Fruit fly (Drosophila melanogaster) whole organism, embryonic: Measurements from ENCODE around the gene Snr1.

Experiments used
- ATbp ChIP-seq: fragments of 200-800 bp; sonication (Bioruptor generic); optimal IDR thresholded peaks from 2 replicates; lab custom pipeline; 2017; ENCODE audit warnings: missing biosample characterization, mild to moderate bottlenecking, missing genetic modification characterization, missing genetic modification reagents
- Atf-2 ChIP-seq: fragments of 200-800 bp; sonication (Bioruptor generic); optimal IDR thresholded peaks from 2 replicates; lab custom pipeline; 2016; ENCODE audit warnings: missing biosample characterization, missing genetic modification characterization
- BtbVII ChIP-seq: fragments of 200-800 bp; sonication (Bioruptor generic); optimal IDR thresholded peaks from 3 replicates; lab custom pipeline; 2017; ENCODE audit warnings: missing biosample characterization, mild to moderate bottlenecking, missing genetic modification characterization
- CG1024 ChIP-seq: fragments of 200-800 bp; sonication (Bioruptor generic); IDR thresholded peaks from 2 replicates; pipeline ENCODE4 v1.3.6; 2022; ENCODE audit warnings: missing biosample characterization, missing genetic modification characterization
- CG10274 ChIP-seq: fragments of 200-800 bp; sonication (Bioruptor generic); optimal IDR thresholded peaks from 3 replicates; lab custom pipeline; 2017; ENCODE audit warnings: missing biosample characterization, mild to moderate bottlenecking, missing genetic modification characterization
- CG11504 ChIP-seq: fragments of 200-800 bp; sonication (Bioruptor generic); optimal IDR thresholded peaks from 3 replicates; lab custom pipeline; 2019; ENCODE audit warnings: missing biosample characterization, mild to moderate bottlenecking, missing genetic modification characterization, moderate library complexity
- CG12299 ChIP-seq: fragments of 200-800 bp; sonication (Bioruptor generic); optimal IDR thresholded peaks from 2 replicates; lab custom pipeline; 2018; ENCODE audit warnings: missing biosample characterization, mild to moderate bottlenecking, missing genetic modification characterization
- CG1233 ChIP-seq: fragments of 200-800 bp; sonication (Bioruptor generic); optimal IDR thresholded peaks from 4 replicates; lab custom pipeline; 2018; ENCODE audit warnings: missing biosample characterization, mild to moderate bottlenecking, missing genetic modification characterization
- CG12744 ChIP-seq: fragments of 200-800 bp; sonication (Bioruptor generic); optimal IDR thresholded peaks from 2 replicates; lab custom pipeline; 2016; ENCODE audit warnings: missing biosample characterization, missing genetic modification characterization
- CG13296 ChIP-seq: fragments of 200-800 bp; sonication (Bioruptor generic); optimal IDR thresholded peaks from 3 replicates; lab custom pipeline; 2018; ENCODE audit warnings: missing biosample characterization, mild to moderate bottlenecking, missing genetic modification characterization
- CG13894 ChIP-seq: fragments of 200-800 bp; sonication (Bioruptor generic); optimal IDR thresholded peaks from 3 replicates; lab custom pipeline; 2018; ENCODE audit warnings: missing biosample characterization, mild to moderate bottlenecking, missing genetic modification characterization, moderate library complexity
- CG14667 ChIP-seq: fragments of 200-800 bp; sonication (Bioruptor generic); IDR thresholded peaks from 2 replicates; pipeline ENCODE4 v1.3.6; 2022; ENCODE audit warnings: missing biosample characterization, missing genetic modification characterization
- CG1603 ChIP-seq: fragments of 200-800 bp; sonication (Bioruptor generic); optimal IDR thresholded peaks from 2 replicates; lab custom pipeline; 2019; ENCODE audit warnings: missing biosample characterization, mild to moderate bottlenecking, missing genetic modification characterization, moderate library complexity
- CG2678 ChIP-seq: fragments of 200-800 bp; sonication (Bioruptor generic); optimal IDR thresholded peaks from 3 replicates; lab custom pipeline; 2019; ENCODE audit warnings: missing biosample characterization, mild to moderate bottlenecking, missing genetic modification characterization, moderate library complexity
- CG30431 ChIP-seq: fragments of 200-800 bp; sonication (Bioruptor generic); optimal IDR thresholded peaks from 2 replicates; lab custom pipeline; 2017; ENCODE audit warnings: missing biosample characterization, missing genetic modification characterization
- CG42726 ChIP-seq: fragments of 200-800 bp; sonication (Bioruptor generic); IDR thresholded peaks from 2 replicates; pipeline ENCODE4 v1.3.6; 2022; ENCODE audit warnings: missing biosample characterization, missing genetic modification characterization; ENCODE audit not compliant: partially characterized antibody
- CG4360 ChIP-seq: fragments of 200-800 bp; sonication (Bioruptor generic); IDR thresholded peaks from 2 replicates; pipeline ENCODE4 v1.3.6; 2022; ENCODE audit warnings: missing biosample characterization, missing genetic modification characterization
- CG6791 ChIP-seq: fragments of 200-800 bp; sonication (Bioruptor generic); IDR thresholded peaks from 3 replicates; pipeline ENCODE4 v1.3.6; 2022; ENCODE audit warnings: missing biosample characterization, missing genetic modification characterization; ENCODE audit not compliant: partially characterized antibody
- CG7372 ChIP-seq: fragments of 200-800 bp; sonication (Bioruptor generic); IDR thresholded peaks from 2 replicates; pipeline ENCODE4 v1.3.6; 2022; ENCODE audit warnings: missing biosample characterization, missing genetic modification characterization
- CG7928 ChIP-seq: fragments of 200-800 bp; sonication (Bioruptor generic); optimal IDR thresholded peaks from 2 replicates; lab custom pipeline; 2017; ENCODE audit warnings: missing biosample characterization, mild to moderate bottlenecking, missing genetic modification characterization
- CG8478 ChIP-seq: fragments of >200 bp; optimal IDR thresholded peaks from 2 replicates; lab custom pipeline; 2018
- CoRest ChIP-seq: fragments of 200-800 bp; sonication (Bioruptor generic); optimal IDR thresholded peaks from 3 replicates; lab custom pipeline; 2018; ENCODE audit warnings: missing biosample characterization, mild to moderate bottlenecking, missing genetic modification characterization, moderate library complexity
- Dad ChIP-seq: fragments of 200-800 bp; sonication (Bioruptor generic); optimal IDR thresholded peaks from 3 replicates; lab custom pipeline; 2016; ENCODE audit warnings: missing biosample characterization, missing genetic modification characterization
- HHEX ChIP-seq: fragments of 200-800 bp; sonication (Bioruptor generic); optimal IDR thresholded peaks from 3 replicates; lab custom pipeline; 2017; ENCODE audit warnings: missing biosample characterization, mild to moderate bottlenecking, missing genetic modification characterization, missing genetic modification reagents
- Hr3 ChIP-seq: fragments of 200-800 bp; sonication (Bioruptor generic); optimal IDR thresholded peaks from 3 replicates; lab custom pipeline; 2016; ENCODE audit warnings: missing biosample characterization, missing genetic modification characterization
- Hr39 ChIP-seq: fragments of >200 bp; optimal IDR thresholded peaks from 2 replicates; lab custom pipeline; 2017
- Hr51 ChIP-seq, 2 experiments: fragments of 200-800 bp; sonication (Bioruptor generic); optimal IDR thresholded peaks; 2 replicates in 1 of 2; 3 replicates in 1 of 2; lab custom pipeline; 2016 to 2018; ENCODE audit warnings: missing biosample characterization in 2 of 2, missing genetic modification characterization in 2 of 2, mild to moderate bottlenecking in 1 of 2, moderate library complexity in 1 of 2
- Lpt ChIP-seq: fragments of >200 bp; optimal IDR thresholded peaks from 2 replicates; lab custom pipeline; 2018; ENCODE audit warnings: missing biosample characterization, missing genetic modification characterization
- MESR4 ChIP-seq: fragments of 200-800 bp; sonication (Bioruptor generic); optimal IDR thresholded peaks from 2 replicates; lab custom pipeline; 2018; ENCODE audit warnings: missing biosample characterization, mild to moderate bottlenecking, missing genetic modification characterization, moderate library complexity
- MTF-1 ChIP-seq: fragments of 200-800 bp; sonication (Bioruptor generic); optimal IDR thresholded peaks from 2 replicates; lab custom pipeline; 2018; ENCODE audit warnings: missing biosample characterization, mild to moderate bottlenecking, missing genetic modification characterization, borderline replicate concordance
- Neu2 ChIP-seq: fragments of 200-800 bp; sonication (Bioruptor generic); optimal IDR thresholded peaks from 3 replicates; lab custom pipeline; 2016; ENCODE audit warnings: missing biosample characterization, missing genetic modification characterization, borderline replicate concordance
- Nf-YB ChIP-seq: fragments of 200-800 bp; sonication (Bioruptor generic); optimal IDR thresholded peaks from 3 replicates; lab custom pipeline; 2019; ENCODE audit warnings: missing biosample characterization, mild to moderate bottlenecking, missing genetic modification characterization, moderate library complexity
- Opbp ChIP-seq: fragments of 200-800 bp; sonication (Bioruptor generic); IDR thresholded peaks from 3 replicates; pipeline ENCODE4 v1.3.6; 2022; ENCODE audit warnings: missing biosample characterization, missing genetic modification characterization; ENCODE audit not compliant: partially characterized antibody
- Rx ChIP-seq: fragments of 200-800 bp; sonication (Bioruptor generic); IDR thresholded peaks from 2 replicates; pipeline ENCODE4 v1.3.6; 2022; ENCODE audit warnings: missing biosample characterization, missing genetic modification characterization
- Six4 ChIP-seq: fragments of 200-800 bp; sonication (Bioruptor generic); optimal IDR thresholded peaks from 2 replicates; lab custom pipeline; 2016; ENCODE audit warnings: missing biosample characterization, missing genetic modification characterization
- Xbp1 ChIP-seq: fragments of 200-800 bp; sonication (Bioruptor generic); optimal IDR thresholded peaks from 3 replicates; lab custom pipeline; 2016; ENCODE audit warnings: missing biosample characterization, mild to moderate bottlenecking, missing genetic modification characterization
- al ChIP-seq: fragments of 200-800 bp; sonication (Bioruptor generic); IDR thresholded peaks from 2 replicates; pipeline ENCODE4 v1.3.6; 2022; ENCODE audit warnings: missing biosample characterization, missing genetic modification characterization
- gsb ChIP-seq: fragments of 200-800 bp; sonication (Bioruptor generic); IDR thresholded peaks from 2 replicates; pipeline ENCODE4 v1.3.6; 2022; ENCODE audit warnings: missing biosample characterization, missing genetic modification characterization
- hth ChIP-seq: fragments of >200 bp; optimal IDR thresholded peaks from 2 replicates; lab custom pipeline; 2017; ENCODE audit warnings: inconsistent platforms
- insv ChIP-seq, 2 experiments: fragments of 200-800 bp; sonication (Bioruptor generic); optimal IDR thresholded peaks; 3 replicates each; lab custom pipeline; 2016 to 2018; ENCODE audit warnings: missing biosample characterization in 2 of 2, missing genetic modification characterization in 2 of 2
- maf-S ChIP-seq: fragments of 200-800 bp; sonication (Bioruptor generic); optimal IDR thresholded peaks from 2 replicates; lab custom pipeline; 2016; ENCODE audit warnings: missing biosample characterization, missing genetic modification characterization
- peb ChIP-seq: fragments of 200-800 bp; sonication (Bioruptor generic); IDR thresholded peaks from 2 replicates; pipeline ENCODE4 v1.3.6; 2022; ENCODE audit warnings: missing biosample characterization, missing genetic modification characterization
- pnt ChIP-seq: fragments of 200-800 bp; sonication (Bioruptor generic); optimal IDR thresholded peaks from 3 replicates; lab custom pipeline; 2016; ENCODE audit warnings: missing biosample characterization, missing genetic modification characterization
- pros ChIP-seq: fragments of 200-800 bp; sonication (Bioruptor generic); optimal IDR thresholded peaks from 3 replicates; lab custom pipeline; 2019; ENCODE audit warnings: missing biosample characterization, mild to moderate bottlenecking, missing genetic modification characterization, moderate library complexity
- pum ChIP-seq: fragments of 200-800 bp; sonication (Bioruptor generic); optimal IDR thresholded peaks from 2 replicates; lab custom pipeline; 2016; ENCODE audit warnings: missing biosample characterization, missing genetic modification characterization
- rib ChIP-seq: fragments of 200-800 bp; sonication (Bioruptor generic); IDR thresholded peaks from 2 replicates; pipeline ENCODE4 v1.3.6; 2022; ENCODE audit warnings: missing biosample characterization, missing genetic modification characterization
- sob ChIP-seq: fragments of 200-800 bp; sonication (Bioruptor generic); IDR thresholded peaks from 2 replicates; pipeline ENCODE4 v1.3.6; 2022; ENCODE audit warnings: missing biosample characterization, missing genetic modification characterization
- tup ChIP-seq: fragments of 200-800 bp; sonication (Bioruptor generic); optimal IDR thresholded peaks from 2 replicates; lab custom pipeline; 2016; ENCODE audit warnings: missing biosample characterization, mild to moderate bottlenecking, missing genetic modification characterization, moderate library complexity
- twi ChIP-seq: fragments of 200-800 bp; optimal IDR thresholded peaks from 2 replicates; lab custom pipeline; 2019; ENCODE audit warnings: missing biosample characterization, mild to moderate bottlenecking, missing genetic modification characterization, moderate library complexity
- yki ChIP-seq: fragments of >200 bp; optimal IDR thresholded peaks from 3 replicates; lab custom pipeline; 2018

Snr1 gene

dm6 chr3R:5517002-5517875 lies 46.5 kb downstream of the Snr1 start, which contains the start of gene Itpr (continued):
- TF ChIP-seq CG8478 (lab: Kevin White, UChicago): peak; percentile 59
- TF ChIP-seq Hr51 (GFP tag; optimal IDR thresholded peaks at IDR 0.05; lab: Kevin White, UChicago): no peak
- TF ChIP-seq BtbVII (GFP tag; lab: Kevin White, UChicago): peak; percentile 32
- no peak for TF ChIP-seq CG1024 (GFP tag; lab: Robert Waterston, UW)
- peak; percentile 68; the same call in 1 of the 2 replicates for TF ChIP-seq rib (GFP tag; lab: Robert Waterston, UW)
- TF ChIP-seq CG12299 (tag; lab: Kevin White, UChicago): no peak
- TF ChIP-seq MTF-1 (GFP tag; lab: Kevin White, UChicago): no peak
- no peak for TF ChIP-seq CoRest (tag; lab: Kevin White, UChicago)
- TF ChIP-seq CG13894 (tag; lab: Kevin White, UChicago): no peak
- TF ChIP-seq Opbp (GFP tag; lab: Robert Waterston, UW): peak; percentile 9; the same call in 1 of the 3 replicates
- TF ChIP-seq Nf-YB (GFP tag; lab: Kevin White, UChicago): no peak
- TF ChIP-seq pnt: no peak
- TF ChIP-seq CG1233 (GFP tag; lab: Kevin White, UChicago): no peak
- TF ChIP-seq Neu2 (GFP tag; lab: Kevin White, UChicago): no peak
- 0 out of 2 replicates have a peak, but pooled peaks have one; percentile 45 for TF ChIP-seq sob (GFP tag; lab: Robert Waterston, UW)
- no peak for TF ChIP-seq Atf-2 (GFP tag; lab: Kevin White, UChicago)
- peak; percentile 41 for TF ChIP-seq MESR4 (GFP tag; lab: Kevin White, UChicago)
- no peak for TF ChIP-seq Hr3 (GFP tag; lab: Kevin White, UChicago)
- TF ChIP-seq Hr39 (lab: Kevin White, UChicago): no peak
- TF ChIP-seq pros: no peak
- TF ChIP-seq yki (lab: Kevin White, UChicago): no peak
- no peak for TF ChIP-seq CG30431 (GFP tag; lab: Kevin White, UChicago)
- TF ChIP-seq CG7372 (GFP tag; lab: Robert Waterston, UW): no peak
- no peak for TF ChIP-seq Six4 (GFP tag; lab: Kevin White, UChicago)
- no peak for TF ChIP-seq CG6791 (GFP tag; lab: Robert Waterston, UW)
- no peak for TF ChIP-seq Rx
- TF ChIP-seq CG4360 (GFP tag; lab: Robert Waterston, UW): peak; percentile 9; the same call in 1 of the 2 replicates
- TF ChIP-seq hth (lab: Kevin White, UChicago): no peak
- no peak for TF ChIP-seq maf-S (GFP tag; lab: Kevin White, UChicago)
- peak; percentile 84 for TF ChIP-seq CG42726 (GFP tag; lab: Robert Waterston, UW)
- TF ChIP-seq insv (GFP tag; optimal IDR thresholded peaks at IDR 0.05; lab: Kevin White, UChicago): no peak
- TF ChIP-seq CG10274: no peak
- TF ChIP-seq peb (GFP tag; lab: Robert Waterston, UW): no peak
- TF ChIP-seq tup (GFP tag; lab: Kevin White, UChicago): no peak
- TF ChIP-seq Lpt (GFP tag; lab: Kevin White, UChicago): no peak
- no peak for TF ChIP-seq CG11504 (tag; lab: Kevin White, UChicago)
- no peak for TF ChIP-seq gsb (GFP tag; lab: Robert Waterston, UW)
- TF ChIP-seq Dad (GFP tag; lab: Kevin White, UChicago): no peak
- no peak for TF ChIP-seq CG7928 (GFP tag; lab: Kevin White, UChicago)
- no peak for TF ChIP-seq CG2678 (tag; lab: Kevin White, UChicago)
- no peak for TF ChIP-seq pum
- no peak for TF ChIP-seq HHEX (GFP tag; lab: Kevin White, UChicago)
- no peak for TF ChIP-seq al
- TF ChIP-seq Xbp1 (GFP tag; lab: Kevin White, UChicago): no peak
- TF ChIP-seq CG12744: no peak
- TF ChIP-seq CG14667 (GFP tag; lab: Robert Waterston, UW): no peak
- TF ChIP-seq twi: no peak
- no peak for TF ChIP-seq ATbp
- TF ChIP-seq CG1603 (tag; lab: Kevin White, UChicago): no peak
- no peak for TF ChIP-seq CG13296 (GFP tag; lab: Kevin White, UChicago)
